Fruit fly (Drosophila melanogaster): ENCODE measurements around the gene Cdk12.
A peak's percentile ranks its signal among the peaks of the same experiment; 100 is the strongest.

Gene Cdk12

DNA sequence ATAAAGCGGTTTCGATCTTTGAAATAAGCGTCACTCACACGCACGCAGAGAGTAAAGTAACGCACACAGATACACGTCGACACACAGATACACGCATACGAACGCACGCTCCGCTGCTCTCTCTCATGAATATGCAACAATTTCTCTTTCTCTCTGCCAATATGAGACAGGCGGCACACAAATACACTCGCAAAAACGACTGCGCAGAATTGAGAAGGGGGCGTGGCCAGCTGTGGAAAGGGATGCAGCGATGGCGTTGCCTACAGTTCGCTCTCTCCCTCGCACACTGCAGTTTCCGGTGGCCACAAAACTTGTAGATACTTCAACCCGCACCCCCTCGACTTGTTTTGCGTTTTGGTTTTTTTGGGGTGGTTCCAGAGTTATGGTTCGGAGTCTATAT is 36.5 kb upstream of the Cdk12 start (continued):
- TF ChIP-seq esg (GFP tag; conservative IDR thresholded peaks at IDR 0.05) = no peak
- peak; percentile 96 for TF ChIP-seq ewg (GFP tag; optimal IDR thresholded peaks at IDR 0.05)
- no peak for TF ChIP-seq MESR4 (GFP tag; optimal IDR thresholded peaks at IDR 0.05)
- TF ChIP-seq ci (GFP tag; IDR thresholded peaks at IDR 0.05) = peak; percentile 92
- peak; percentile 48 for TF ChIP-seq CG5180 (GFP tag; optimal IDR thresholded peaks at IDR 0.05)
- TF ChIP-seq gcm (GFP tag; optimal IDR thresholded peaks at IDR 0.05) = peak; percentile 79
- no peak for TF ChIP-seq CG12236 (GFP tag; optimal IDR thresholded peaks at IDR 0.05)
- TF ChIP-seq pan (optimal IDR thresholded peaks at IDR 0.05) = no peak
- peak in 1 of 2 experiments; percentile 48 for TF ChIP-seq pan (GFP tag; optimal IDR thresholded peaks at IDR 0.05 in 1 of 2, IDR thresholded peaks at IDR 0.05 in 1 of 2)
- peak; percentile 4 for TF ChIP-seq CG2712 (tag; optimal IDR thresholded peaks at IDR 0.05)
- peak; percentile 48; the same call in 1 of the 2 replicates for TF ChIP-seq ara (GFP tag; IDR thresholded peaks at IDR 0.05)
- TF ChIP-seq Gug (GFP tag; IDR thresholded peaks at IDR 0.05) = no peak
- TF ChIP-seq zf30C (GFP tag; optimal IDR thresholded peaks at IDR 0.05) = peak; percentile 83
- TF ChIP-seq CG8924 (tag; optimal IDR thresholded peaks at IDR 0.05) = peak; percentile 16
- TF ChIP-seq CG11085 (GFP tag; IDR thresholded peaks at IDR 0.05) = no peak
- TF ChIP-seq CG12071 (GFP tag; optimal IDR thresholded peaks at IDR 0.05) = peak; percentile 76
- no peak for TF ChIP-seq pb (GFP tag; optimal IDR thresholded peaks at IDR 0.05)
- no peak for TF ChIP-seq CG4730 (GFP tag; IDR thresholded peaks at IDR 0.05)
- TF ChIP-seq lab (GFP tag; optimal IDR thresholded peaks at IDR 0.05) = peak; percentile 63
- peak; percentile 62 for TF ChIP-seq phol (tag; optimal IDR thresholded peaks at IDR 0.05)
- no peak for TF ChIP-seq Scr (GFP tag; IDR thresholded peaks at IDR 0.05; ENCODE audit: partially characterized antibody)
- TF ChIP-seq Eip74EF (GFP tag; optimal IDR thresholded peaks at IDR 0.05) = no peak
- peak; percentile 33 for TF ChIP-seq Xbp1 (GFP tag; optimal IDR thresholded peaks at IDR 0.05)
- peak; percentile 68 for TF ChIP-seq MTF-1 (GFP tag; optimal IDR thresholded peaks at IDR 0.05; ENCODE audit: borderline replicate concordance)
- peak; percentile 71 for TF ChIP-seq nom (GFP tag; optimal IDR thresholded peaks at IDR 0.05)
- peak; percentile 91 for TF ChIP-seq CG8478 (optimal IDR thresholded peaks at IDR 0.05)
- peak; percentile 63 for TF ChIP-seq CG3163 (GFP tag; optimal IDR thresholded peaks at IDR 0.05)
- TF ChIP-seq vnd (GFP tag; IDR thresholded peaks at IDR 0.05; ENCODE audit: partially characterized antibody) = no peak
- TF ChIP-seq mld (GFP tag; IDR thresholded peaks at IDR 0.05; ENCODE audit: partially characterized antibody) = no peak
- peak; percentile 57 for TF ChIP-seq Mes4 (GFP tag; optimal IDR thresholded peaks at IDR 0.05)
- no peak for TF ChIP-seq ash1 (GFP tag; optimal IDR thresholded peaks at IDR 0.05)
- no peak for TF ChIP-seq kay (GFP tag; optimal IDR thresholded peaks at IDR 0.05)
- peak; percentile 41 for TF ChIP-seq H2.0 (GFP tag; IDR thresholded peaks at IDR 0.05)
- TF ChIP-seq HLHmδ (GFP tag; optimal IDR thresholded peaks at IDR 0.05) = peak; percentile 76
- TF ChIP-seq Atf-2 (GFP tag; optimal IDR thresholded peaks at IDR 0.05) = no peak
- no peak for TF ChIP-seq Hr3 (GFP tag; optimal IDR thresholded peaks at IDR 0.05)
- peak; percentile 76 for TF ChIP-seq CG3065 (GFP tag; optimal IDR thresholded peaks at IDR 0.05)
- TF ChIP-seq CG32767 (GFP tag; IDR thresholded peaks at IDR 0.05) = peak; percentile 68; the same call in 1 of the 2 replicates
- peak; percentile 32; the same call in 1 of the 2 replicates for TF ChIP-seq CG31441 (GFP tag; IDR thresholded peaks at IDR 0.05)
- TF ChIP-seq CG2875 (GFP tag; optimal IDR thresholded peaks at IDR 0.05) = peak; percentile 62
- TF ChIP-seq TFAM (GFP tag; optimal IDR thresholded peaks at IDR 0.05) = peak; percentile 0
- TF ChIP-seq toy (GFP tag; IDR thresholded peaks at IDR 0.05) = no peak
- no peak for TF ChIP-seq CG13123 (GFP tag; optimal IDR thresholded peaks at IDR 0.05)
- TF ChIP-seq tio (GFP tag; optimal IDR thresholded peaks at IDR 0.05) = no peak
- 0 out of 3 replicates have a peak, but pooled peaks have one; percentile 22 for TF ChIP-seq Opbp (GFP tag; IDR thresholded peaks at IDR 0.05; ENCODE audit: partially characterized antibody)
- TF ChIP-seq pzg (GFP tag; optimal IDR thresholded peaks at IDR 0.05) = no peak
- peak; percentile 25 for TF ChIP-seq CG9437 (GFP tag; optimal IDR thresholded peaks at IDR 0.05)
- peak; percentile 1 for TF ChIP-seq jing (GFP tag; optimal IDR thresholded peaks at IDR 0.05)
- TF ChIP-seq otp (GFP tag; IDR thresholded peaks at IDR 0.05) = peak; percentile 69; the same call in 2 of the 3 replicates
- peak; percentile 72; the same call in 1 of the 2 replicates for TF ChIP-seq CG5953 (GFP tag; IDR thresholded peaks at IDR 0.05)
- no peak for TF ChIP-seq slbo (GFP tag; IDR thresholded peaks at IDR 0.05)

All from whole organism, embryonic.